Worm (Caenorhabditis elegans) whole organism, L4/young adult: ENCODE data around the gene F59A1.16.

Experiments used
- W03F9.2 ChIP-seq: fragments of 150-350 bp; optimal IDR thresholded peaks from 2 replicates; lab custom pipeline; 2014; ENCODE audit warnings: missing biosample characterization, missing genetic modification characterization
- dao-5 ChIP-seq: sonication (generic microtip); optimal IDR thresholded peaks from 2 replicates; lab custom pipeline; 2016; ENCODE audit warnings: missing genotype, missing genetic modification characterization, moderate library complexity, missing compliant biosample characterization
- him-1 ChIP-seq: sonication (generic microtip); optimal IDR thresholded peaks from 2 replicates; lab custom pipeline; 2016; ENCODE audit warnings: missing genotype, missing genetic modification reagents, missing genetic modification characterization, missing compliant biosample characterization

F59A1.16 gene

ce11 chrV:17667676-17668075 lies 17.1 kb downstream of the F59A1.16 start, which contains the start of gene F59A1.12:
TSS of gene F59A1.12 (minus strand) at chrV:17667776.
- TF ChIP-seq W03F9.2 (tag; lab: Kevin White, UChicago) (no peak), dao-5 (no peak), him-1 (no peak)

- TF ChIP-seq dao-5 (no peak), him-1 (no peak), W03F9.2 (tag; lab: Kevin White, UChicago) (no peak)
Measured at ce11 chrV:17665906-17666305, 18.9 kb downstream of the F59A1.16 start, which contains the start of gene F59A1.11. TSS of gene F59A1.11 (minus strand) at chrV:17666006.

ce11 chrV:17664367-17664766 lies 20.4 kb downstream of the F59A1.16 start:
- no peak for TF ChIP-seq W03F9.2 (tag; lab: Kevin White, UChicago)
- no peak for TF ChIP-seq dao-5
- no peak for TF ChIP-seq him-1

DNA sequence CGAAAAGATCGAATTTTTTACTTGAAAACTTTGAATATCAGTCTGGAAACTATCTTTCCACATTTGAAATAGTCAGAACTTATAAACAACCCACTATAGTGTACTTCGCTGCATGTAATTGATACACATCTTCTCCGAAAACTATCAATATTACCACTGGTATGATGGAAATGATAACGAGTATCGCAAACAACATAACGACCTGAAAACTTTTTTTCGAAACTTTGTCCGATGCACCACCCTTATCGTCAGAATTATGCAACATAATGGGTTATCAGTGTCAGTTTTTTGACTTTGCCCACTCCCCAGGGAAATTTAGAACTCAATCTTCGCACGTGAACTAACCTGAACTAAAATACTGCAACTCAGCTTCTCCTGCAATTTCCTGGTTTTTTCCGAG lies 22.5 kb downstream of the F59A1.16 start:
- no peak for TF ChIP-seq W03F9.2 (tag; lab: Kevin White, UChicago)
- no peak for TF ChIP-seq dao-5
- TF ChIP-seq him-1 = no peak

DNA sequence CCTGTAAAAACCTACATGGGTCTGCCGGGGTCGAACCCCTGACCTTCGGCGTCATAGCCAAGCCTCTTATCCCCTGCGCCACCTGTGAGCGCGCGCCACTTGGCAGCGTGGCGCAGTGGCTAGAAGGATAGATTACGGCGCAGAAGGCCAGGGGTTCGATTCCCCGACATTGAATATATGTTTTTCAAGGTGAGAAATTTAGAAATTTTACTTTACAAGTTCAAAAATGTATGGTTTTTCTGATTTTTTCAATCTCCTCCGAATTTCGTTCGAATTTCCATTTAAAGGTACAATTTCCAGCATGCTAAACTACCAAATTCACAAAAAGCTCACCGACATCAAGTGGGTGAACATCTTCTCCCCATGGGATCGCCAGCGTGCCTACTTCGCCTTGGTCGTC lies 24.8 kb downstream of the F59A1.16 start, which contains the start of gene dgat-2:
TSS of gene dgat-2 (plus strand) at position 301 of the 400 bp plus-strand sequence.
- TF ChIP-seq him-1 = no peak
- TF ChIP-seq dao-5 = no peak
- TF ChIP-seq W03F9.2 (tag; lab: Kevin White, UChicago) = no peak

DNA sequence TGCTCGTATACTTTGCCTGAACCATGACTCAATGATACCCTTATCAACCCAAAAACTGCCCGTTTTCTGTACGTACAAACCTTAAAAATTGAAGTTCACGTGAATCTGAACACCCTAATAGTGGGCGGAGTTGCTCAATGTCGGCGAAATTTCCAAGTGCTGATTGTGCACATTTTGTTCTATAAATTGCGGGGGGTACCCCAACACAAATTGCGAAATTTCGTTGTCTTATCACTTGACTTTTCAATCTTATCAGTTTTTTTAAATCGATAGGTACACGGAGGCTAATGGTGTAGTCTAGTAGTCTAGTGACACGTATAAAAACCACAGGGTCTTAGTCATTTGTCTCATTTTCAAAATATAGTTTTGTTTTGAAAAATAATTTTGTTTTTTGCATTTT lies 25.5 kb downstream of the F59A1.16 start, which contains the start of gene fbxa-108:
TSS of gene fbxa-108 (minus strand) at position 158 of the 400 bp plus-strand sequence.
- TF ChIP-seq him-1 (no peak), W03F9.2 (tag; lab: Kevin White, UChicago) (no peak), dao-5 (no peak)

- TF ChIP-seq him-1 (no peak), W03F9.2 (tag; lab: Kevin White, UChicago) (no peak), dao-5 (no peak)
Measured at ce11 chrV:17658824-17659223, 25.9 kb downstream of the F59A1.16 start.

- no peak for TF ChIP-seq dao-5
- no peak for TF ChIP-seq W03F9.2 (tag; lab: Kevin White, UChicago)
- TF ChIP-seq him-1 = no peak
Measured at ce11 chrV:17655205-17655604, 29.6 kb downstream of the F59A1.16 start.

DNA sequence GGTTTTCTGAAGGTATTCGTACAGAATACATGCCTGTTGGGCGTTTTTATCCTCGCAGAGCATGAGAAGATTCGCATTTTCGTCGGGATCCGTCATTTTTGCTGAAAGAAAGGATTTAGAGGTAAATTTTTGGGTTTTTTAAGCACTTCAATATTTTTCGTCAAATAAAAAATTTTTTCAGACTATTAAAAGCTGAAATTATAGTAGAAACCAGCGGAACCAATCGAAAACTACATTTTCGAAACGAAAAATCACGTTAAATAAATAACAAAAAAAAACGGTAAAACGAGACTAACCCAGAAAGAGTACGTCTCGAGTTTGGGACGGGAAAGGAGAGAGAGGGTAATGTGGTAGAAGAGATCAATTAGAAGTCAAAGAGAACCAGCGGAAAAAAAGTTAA lies 34.3 kb downstream of the F59A1.16 start, which contains the start of gene fbxa-192:
TSS of gene fbxa-192 (minus strand) at position 101 of the 400 bp plus-strand sequence.
- TF ChIP-seq dao-5 = no peak
- no peak for TF ChIP-seq him-1
- TF ChIP-seq W03F9.2 (tag; lab: Kevin White, UChicago) = no peak
